Worm (Caenorhabditis elegans): ENCODE data around the gene C50C3.19.

The C50C3.19 gene

ce11 chrIII:8237827-8238226, 47.2 kb downstream of the C50C3.19 start, which contains the start of gene tsp-2:
Gene tsp-2, minus strand, starts transcription at chrIII:8237935.
- TF ChIP-seq fos-1 (tag; optimal IDR thresholded peaks at IDR 0.05), result peak; percentile 93
- peak in 1 of 2 experiments; percentile 2 for TF ChIP-seq lsy-2 (tag; optimal IDR thresholded peaks at IDR 0.05)
- TF ChIP-seq unc-55 (GFP tag; optimal IDR thresholded peaks at IDR 0.05), result no peak
- no peak for TF ChIP-seq R02D3.7 (tag; optimal IDR thresholded peaks at IDR 0.05)
- peak; percentile 3 for TF ChIP-seq gmeb-1 (tag; optimal IDR thresholded peaks at IDR 0.05)

- TF ChIP-seq ztf-1 (GFP tag; conservative IDR thresholded peaks at IDR 0.05) (no peak), ZK546.5 (tag; optimal IDR thresholded peaks at IDR 0.05) (no peak), fos-1 (tag; optimal IDR thresholded peaks at IDR 0.05) (peak; percentile 69)
Measured at ce11 chrIII:8239325-8239724, 48.7 kb downstream of the C50C3.19 start, which contains the start of gene tsp-1. Gene tsp-1, minus strand, starts transcription at chrIII:8239423.

- TF ChIP-seq ztf-4 (tag; optimal IDR thresholded peaks at IDR 0.05), result no peak
- TF ChIP-seq fos-1 (tag; optimal IDR thresholded peaks at IDR 0.05), result peak; percentile 93
- TF ChIP-seq unc-62 (GFP tag; optimal IDR thresholded peaks at IDR 0.05), result no peak
Measured at ce11 chrIII:8240247-8240646, 49.6 kb downstream of the C50C3.19 start.
